Fruit fly (Drosophila melanogaster) whole organism, embryonic: ENCODE data around the gene CG5087.

ENCODE experiments used
- Bgb ChIP-seq: fragments of 200-800 bp; sonication (Bioruptor generic); IDR thresholded peaks from 2 replicates; pipeline ENCODE4 v1.3.6; 2022; ENCODE audit warnings: missing biosample characterization, missing genetic modification characterization; ENCODE audit not compliant: partially characterized antibody
- CG10147 ChIP-seq: fragments of 200-800 bp; sonication (Bioruptor generic); optimal IDR thresholded peaks from 2 replicates; lab custom pipeline; 2019; ENCODE audit warnings: missing biosample characterization, mild to moderate bottlenecking, missing genetic modification characterization, moderate library complexity
- CG10431 ChIP-seq: fragments of 200-800 bp; sonication (Bioruptor generic); optimal IDR thresholded peaks from 3 replicates; lab custom pipeline; 2018; ENCODE audit warnings: missing biosample characterization, mild to moderate bottlenecking, missing genetic modification characterization
- CG10462 ChIP-seq: fragments of 200-800 bp; sonication (Bioruptor generic); optimal IDR thresholded peaks from 2 replicates; lab custom pipeline; 2016; ENCODE audit warnings: missing biosample characterization, missing genetic modification characterization
- CG11085 ChIP-seq: fragments of 200-800 bp; sonication (Bioruptor generic); IDR thresholded peaks from 2 replicates; pipeline ENCODE4 v1.3.6; 2022; ENCODE audit warnings: missing biosample characterization, missing genetic modification characterization
- CG11696 ChIP-seq: fragments of 200-800 bp; sonication (Bioruptor generic); IDR thresholded peaks from 2 replicates; pipeline ENCODE4 v1.3.6; 2022; ENCODE audit warnings: missing biosample characterization, missing genetic modification characterization
- CG12769 ChIP-seq: fragments of 200-800 bp; sonication (Bioruptor generic); optimal IDR thresholded peaks from 2 replicates; lab custom pipeline; 2019; ENCODE audit warnings: missing biosample characterization, mild to moderate bottlenecking, missing genetic modification characterization, moderate library complexity
- CG14667 ChIP-seq: fragments of 200-800 bp; sonication (Bioruptor generic); IDR thresholded peaks from 2 replicates; pipeline ENCODE4 v1.3.6; 2022; ENCODE audit warnings: missing biosample characterization, missing genetic modification characterization
- CG14860 ChIP-seq: fragments of 200-800 bp; sonication (Bioruptor generic); IDR thresholded peaks from 3 replicates; pipeline ENCODE4 v1.3.6; 2022; ENCODE audit warnings: missing biosample characterization, missing genetic modification characterization; ENCODE audit not compliant: partially characterized antibody
- CG14965 ChIP-seq: fragments of 200-800 bp; sonication (Bioruptor generic); optimal IDR thresholded peaks from 2 replicates; lab custom pipeline; 2016; ENCODE audit warnings: missing biosample characterization, missing genetic modification characterization, borderline replicate concordance
- CG16813 ChIP-seq: fragments of 200-800 bp; sonication (Bioruptor generic); IDR thresholded peaks from 3 replicates; pipeline ENCODE4 v1.3.6; 2022; ENCODE audit warnings: missing biosample characterization, missing genetic modification characterization; ENCODE audit not compliant: partially characterized antibody
- CG18476 ChIP-seq: fragments of 200-800 bp; sonication (Bioruptor generic); optimal IDR thresholded peaks from 2 replicates; lab custom pipeline; 2016; ENCODE audit warnings: missing biosample characterization, mild to moderate bottlenecking, missing genetic modification characterization
- CG2120 ChIP-seq: fragments of 200-800 bp; sonication (Bioruptor generic); optimal IDR thresholded peaks from 3 replicates; lab custom pipeline; 2016; ENCODE audit warnings: missing biosample characterization, missing genetic modification characterization
- CG43689 ChIP-seq: fragments of 200-800 bp; sonication (Bioruptor generic); IDR thresholded peaks from 2 replicates; pipeline ENCODE4 v1.3.6; 2022; ENCODE audit warnings: missing biosample characterization, missing genetic modification characterization
- CG6765 ChIP-seq: fragments of 200-800 bp; sonication (Bioruptor generic); optimal IDR thresholded peaks from 3 replicates; lab custom pipeline; 2017; ENCODE audit warnings: missing biosample characterization, mild to moderate bottlenecking, missing genetic modification characterization
- CG8359 ChIP-seq: fragments of 200-800 bp; sonication (Bioruptor generic); optimal IDR thresholded peaks from 2 replicates; lab custom pipeline; 2017; ENCODE audit warnings: missing biosample characterization, mild to moderate bottlenecking, missing genetic modification characterization, borderline replicate concordance
- CG8388 ChIP-seq: fragments of 200-800 bp; sonication (Bioruptor generic); optimal IDR thresholded peaks from 2 replicates; lab custom pipeline; 2019; ENCODE audit warnings: missing biosample characterization, mild to moderate bottlenecking, missing genetic modification characterization, moderate library complexity
- CG8944 ChIP-seq: fragments of 200-800 bp; sonication (Bioruptor generic); optimal IDR thresholded peaks from 3 replicates; lab custom pipeline; 2016; ENCODE audit warnings: missing biosample characterization, missing genetic modification characterization
- CG9817 ChIP-seq: fragments of 200-800 bp; sonication (Bioruptor generic); optimal IDR thresholded peaks from 2 replicates; lab custom pipeline; 2018; ENCODE audit warnings: missing biosample characterization, mild to moderate bottlenecking, missing genetic modification characterization, moderate library complexity
- CG9876 ChIP-seq: fragments of 200-800 bp; sonication (Bioruptor generic); optimal IDR thresholded peaks from 2 replicates; lab custom pipeline; 2016; ENCODE audit warnings: missing biosample characterization, missing genetic modification characterization
- CrebB ChIP-seq: fragments of 200-800 bp; sonication (Bioruptor generic); optimal IDR thresholded peaks from 3 replicates; lab custom pipeline; 2018; ENCODE audit warnings: missing biosample characterization, mild to moderate bottlenecking, missing genetic modification characterization
- Eip74EF ChIP-seq, 2 experiments: fragments of 200-800 bp in 1 of 2; fragments of >200 bp in 1 of 2; sonication (Bioruptor generic) in 1 of 2; optimal IDR thresholded peaks; 2 replicates each; lab custom pipeline; 2017 to 2019; ENCODE audit warnings: missing biosample characterization in 2 of 2, missing genetic modification characterization in 2 of 2, mild to moderate bottlenecking in 1 of 2, moderate library complexity in 1 of 2
- GATAe ChIP-seq: fragments of 200-800 bp; sonication (Bioruptor generic); conservative IDR thresholded peaks from 2 replicates; pipeline ENCODE4 v1.3.6; 2022; ENCODE audit warnings: missing biosample characterization, missing genetic modification characterization
- Gug ChIP-seq: fragments of 200-800 bp; sonication (Bioruptor generic); IDR thresholded peaks from 4 replicates; pipeline ENCODE4 v1.3.6; 2022; ENCODE audit warnings: missing biosample characterization, missing genetic modification characterization
- Hand ChIP-seq: fragments of 200-800 bp; sonication (Bioruptor generic); optimal IDR thresholded peaks from 2 replicates; lab custom pipeline; 2017; ENCODE audit warnings: mild to moderate bottlenecking, missing biosample characterization, missing genetic modification reagents, missing genetic modification characterization
- Nf-YA ChIP-seq: fragments of 200-800 bp; sonication (Bioruptor generic); IDR thresholded peaks from 2 replicates; pipeline ENCODE4 v1.3.6; 2022; ENCODE audit warnings: missing biosample characterization, missing genetic modification characterization
- Optix ChIP-seq: fragments of 200-800 bp; sonication (Bioruptor generic); IDR thresholded peaks from 3 replicates; pipeline ENCODE4 v1.3.6; 2022; ENCODE audit warnings: missing biosample characterization, missing genetic modification characterization
- abd-A ChIP-seq: fragments of 200-800 bp; sonication (Bioruptor generic); optimal IDR thresholded peaks from 3 replicates; lab custom pipeline; 2019; ENCODE audit warnings: missing biosample characterization, mild to moderate bottlenecking, missing genetic modification characterization, moderate library complexity
- ara ChIP-seq: fragments of 200-800 bp; sonication (Bioruptor generic); IDR thresholded peaks from 2 replicates; pipeline ENCODE4 v1.3.6; 2022; ENCODE audit warnings: missing biosample characterization, missing genetic modification characterization
- bab2 ChIP-seq: fragments of 200-800 bp; sonication (Bioruptor generic); optimal IDR thresholded peaks from 2 replicates; lab custom pipeline; 2016; ENCODE audit warnings: missing biosample characterization, missing genetic modification characterization
- bbx ChIP-seq: fragments of 200-800 bp; sonication (Bioruptor generic); IDR thresholded peaks from 2 replicates; pipeline ENCODE4 v1.3.6; 2022; ENCODE audit warnings: missing biosample characterization, missing genetic modification characterization; ENCODE audit not compliant: partially characterized antibody
- bcd ChIP-seq: fragments of 200-800 bp; sonication (Bioruptor generic); optimal IDR thresholded peaks from 2 replicates; lab custom pipeline; 2017; ENCODE audit warnings: missing biosample characterization, mild to moderate bottlenecking, missing genetic modification characterization
- chn ChIP-seq: fragments of 200-800 bp; sonication (Bioruptor generic); optimal IDR thresholded peaks from 2 replicates; lab custom pipeline; 2016; ENCODE audit warnings: missing biosample characterization, missing genetic modification characterization
- crc ChIP-seq: fragments of 200-800 bp; sonication (Bioruptor generic); optimal IDR thresholded peaks from 2 replicates; lab custom pipeline; 2016; ENCODE audit warnings: missing biosample characterization, missing genetic modification characterization
- gcm2 ChIP-seq: fragments of 200-800 bp; sonication (Bioruptor generic); optimal IDR thresholded peaks from 2 replicates; lab custom pipeline; 2016; ENCODE audit warnings: missing biosample characterization, missing genetic modification characterization
- klu ChIP-seq: fragments of 200-800 bp; sonication (Bioruptor generic); IDR thresholded peaks from 2 replicates; pipeline ENCODE4 v1.3.6; 2022; ENCODE audit warnings: missing biosample characterization, missing genetic modification characterization
- knrl ChIP-seq: fragments of 200-800 bp; sonication (Bioruptor generic); IDR thresholded peaks from 3 replicates; pipeline ENCODE4 v1.3.6; 2022; ENCODE audit warnings: missing biosample characterization, missing genetic modification characterization; ENCODE audit not compliant: partially characterized antibody
- lilli ChIP-seq: fragments of 200-800 bp; sonication (Bioruptor generic); optimal IDR thresholded peaks from 3 replicates; lab custom pipeline; 2016; ENCODE audit warnings: missing biosample characterization, missing genetic modification characterization
- nmo ChIP-seq: fragments of 200-800 bp; sonication (Bioruptor generic); optimal IDR thresholded peaks from 2 replicates; lab custom pipeline; 2018; ENCODE audit warnings: missing biosample characterization, mild to moderate bottlenecking, missing genetic modification characterization, moderate library complexity
- pnt ChIP-seq: fragments of 200-800 bp; sonication (Bioruptor generic); optimal IDR thresholded peaks from 3 replicates; lab custom pipeline; 2016; ENCODE audit warnings: missing biosample characterization, missing genetic modification characterization
- prd ChIP-seq, 3 experiments: fragments of >200 bp in 2 of 3; fragments of 200-800 bp in 1 of 3; sonication (Bioruptor generic) in 1 of 3; optimal IDR thresholded peaks in 2 of 3; IDR thresholded peaks in 1 of 3; 2 replicates in 2 of 3; 3 replicates in 1 of 3; pipeline versions ENCODE4 v1.3.6 to Lab custom; 2017 to 2022; ENCODE audit warnings: missing biosample characterization in 1 of 3, missing genetic modification characterization in 1 of 3
- psq ChIP-seq: fragments of 200-800 bp; sonication (Bioruptor generic); optimal IDR thresholded peaks from 2 replicates; lab custom pipeline; 2017; ENCODE audit warnings: missing biosample characterization, missing genetic modification characterization
- row ChIP-seq: fragments of 200-800 bp; sonication (Bioruptor generic); IDR thresholded peaks from 3 replicates; pipeline ENCODE4 v1.3.6; 2022; ENCODE audit warnings: missing biosample characterization, missing genetic modification characterization
- sens-2 ChIP-seq: fragments of 200-800 bp; sonication (Bioruptor generic); IDR thresholded peaks from 2 replicates; pipeline ENCODE4 v1.3.6; 2022; ENCODE audit warnings: missing biosample characterization, missing genetic modification characterization
- sima ChIP-seq: fragments of 200-800 bp; sonication (Bioruptor generic); optimal IDR thresholded peaks from 2 replicates; lab custom pipeline; 2016; ENCODE audit warnings: missing biosample characterization, missing genetic modification characterization
- trh ChIP-seq: fragments of 200-800 bp; sonication (Bioruptor generic); optimal IDR thresholded peaks from 2 replicates; lab custom pipeline; 2016; ENCODE audit warnings: missing biosample characterization, missing genetic modification characterization
- ttk ChIP-seq: fragments of 200-800 bp; sonication (Bioruptor generic); IDR thresholded peaks from 2 replicates; pipeline ENCODE4 v2.1.2; 2022; ENCODE audit warnings: missing biosample characterization, missing genetic modification characterization
- unpg ChIP-seq: fragments of 200-800 bp; sonication (Bioruptor generic); optimal IDR thresholded peaks from 3 replicates; lab custom pipeline; 2018; ENCODE audit warnings: missing biosample characterization, mild to moderate bottlenecking, missing genetic modification characterization, moderate library complexity
- vfl ChIP-seq: fragments of 200-800 bp; sonication (Bioruptor generic); optimal IDR thresholded peaks from 2 replicates; lab custom pipeline; 2016; ENCODE audit warnings: missing biosample characterization, missing genetic modification characterization

Gene CG5087

DNA sequence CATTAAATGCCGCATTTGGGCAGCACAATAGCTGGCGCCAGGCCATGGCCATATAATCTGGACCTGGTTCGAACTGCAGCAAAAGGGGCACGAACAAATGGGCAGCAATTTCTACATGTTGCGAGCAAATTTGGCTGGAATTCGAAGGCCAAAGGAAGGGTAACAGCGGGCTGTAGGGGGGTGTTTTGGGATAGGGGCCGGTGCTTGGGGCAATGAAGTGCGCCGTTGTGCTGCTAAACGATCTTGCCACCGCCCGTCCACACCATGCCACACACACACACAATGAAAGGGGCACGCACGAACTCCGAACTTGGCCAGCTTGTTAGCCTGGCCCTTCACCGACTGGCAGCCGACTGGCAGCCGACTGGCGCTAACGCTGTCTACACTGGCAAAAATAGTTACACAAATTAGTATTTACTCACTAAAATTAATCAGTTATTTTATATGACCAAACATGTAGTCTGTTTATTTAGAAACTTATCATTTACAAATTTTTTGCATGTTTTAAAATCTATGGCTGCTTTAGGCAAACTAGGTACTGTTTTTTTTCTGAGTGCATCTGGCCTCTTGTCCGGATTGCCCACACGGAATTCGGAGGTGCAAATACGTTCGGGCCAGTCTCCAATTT lies 36.1 kb downstream of the CG5087 start (continued):
- TF ChIP-seq Gug (GFP tag; lab: Robert Waterston, UW): peak; percentile 33; the same call in 2 of the 4 replicates
- peak; percentile 77; the same call in 1 of the 2 replicates for TF ChIP-seq ttk (GFP tag; lab: Robert Waterston, UW)
- TF ChIP-seq Nf-YA (GFP tag; lab: Robert Waterston, UW): 0 out of 2 replicates have a peak, but pooled peaks have one; percentile 28
- TF ChIP-seq chn (GFP tag; lab: Kevin White, UChicago): peak; percentile 11
- peak in 1 of 2 experiments; percentile 20 for TF ChIP-seq Eip74EF (GFP tag; optimal IDR thresholded peaks at IDR 0.05; lab: Kevin White, UChicago)
- no peak for TF ChIP-seq CG14965 (GFP tag; lab: Kevin White, UChicago)
- TF ChIP-seq CG10431 (GFP tag; lab: Kevin White, UChicago): no peak
- no peak for TF ChIP-seq abd-A (tag; lab: Kevin White, UChicago)
- TF ChIP-seq vfl (GFP tag; lab: Kevin White, UChicago): no peak
- TF ChIP-seq gcm2: no peak
- no peak for TF ChIP-seq Bgb (GFP tag; lab: Robert Waterston, UW)
- TF ChIP-seq Hand (GFP tag; lab: Kevin White, UChicago): no peak
- TF ChIP-seq prd (optimal IDR thresholded peaks at IDR 0.05; lab: Kevin White, UChicago): no peak
- TF ChIP-seq prd (GFP tag; IDR thresholded peaks at IDR 0.05; lab: Robert Waterston, UW): peak; percentile 91
- TF ChIP-seq trh (GFP tag; lab: Kevin White, UChicago): peak; percentile 7
- TF ChIP-seq CG11085 (GFP tag; lab: Robert Waterston, UW): no peak
- TF ChIP-seq row (GFP tag; lab: Robert Waterston, UW): peak; percentile 70
- TF ChIP-seq CG14667 (GFP tag; lab: Robert Waterston, UW): peak; percentile 55
- peak; percentile 73 for TF ChIP-seq CG18476
- no peak for TF ChIP-seq Optix (GFP tag; lab: Robert Waterston, UW)
- no peak for TF ChIP-seq CG10462
- TF ChIP-seq CG6765 (GFP tag; lab: Kevin White, UChicago): no peak
- TF ChIP-seq lilli (GFP tag; lab: Kevin White, UChicago): peak; percentile 22
- TF ChIP-seq unpg (GFP tag; lab: Kevin White, UChicago): peak; percentile 3
- TF ChIP-seq CG8388 (GFP tag; lab: Kevin White, UChicago): peak; percentile 22
- 0 out of 2 replicates have a peak, but pooled peaks have one; percentile 15 for TF ChIP-seq CG11696
- TF ChIP-seq bab2 (GFP tag; lab: Kevin White, UChicago): peak; percentile 41
- peak; percentile 48; the same call in 1 of the 2 replicates for TF ChIP-seq sens-2 (GFP tag; lab: Robert Waterston, UW)
- no peak for TF ChIP-seq sima (GFP tag; lab: Kevin White, UChicago)
- no peak for TF ChIP-seq crc
- TF ChIP-seq CG9876 (GFP tag; lab: Kevin White, UChicago): no peak
- peak; percentile 25 for TF ChIP-seq CG10147 (GFP tag; lab: Kevin White, UChicago)
- TF ChIP-seq bbx (GFP tag; lab: Robert Waterston, UW): no peak
- TF ChIP-seq nmo (GFP tag; lab: Kevin White, UChicago): peak; percentile 66
- no peak for TF ChIP-seq CG9817 (tag; lab: Kevin White, UChicago)
- TF ChIP-seq CG2120 (GFP tag; lab: Kevin White, UChicago): no peak
- TF ChIP-seq CrebB: no peak
- no peak for TF ChIP-seq CG12769 (tag; lab: Kevin White, UChicago)
- peak; percentile 54 for TF ChIP-seq bcd
- TF ChIP-seq knrl (GFP tag; lab: Robert Waterston, UW): no peak
- no peak for TF ChIP-seq GATAe (GFP tag; lab: Robert Waterston, UW)
- TF ChIP-seq CG8359: peak; percentile 72
- TF ChIP-seq CG14860 (GFP tag; lab: Robert Waterston, UW): no peak
- TF ChIP-seq psq (GFP tag; lab: Kevin White, UChicago): no peak
- TF ChIP-seq klu (GFP tag; lab: Robert Waterston, UW): no peak; the same call in 1 of the 2 replicates
- no peak for TF ChIP-seq CG16813 (GFP tag; lab: Robert Waterston, UW)
- TF ChIP-seq CG8944 (GFP tag; lab: Kevin White, UChicago): peak; percentile 22
- peak; percentile 59; the same call in 1 of the 2 replicates for TF ChIP-seq CG43689 (GFP tag; lab: Robert Waterston, UW)
- no peak for TF ChIP-seq pnt (GFP tag; lab: Kevin White, UChicago)
- TF ChIP-seq ara (GFP tag; lab: Robert Waterston, UW): peak; percentile 90
